Worm (Caenorhabditis elegans) whole organism, mixed stage, embryonic: Measurements from ENCODE around the gene slc-17.4.

Experiments
- ceh-43 ChIP-seq: fragments of 200-800 bp; sonication (Bioruptor generic); optimal IDR thresholded peaks from 2 replicates; lab custom pipeline; 2018; ENCODE audit warnings: mild to moderate bottlenecking, missing genetic modification characterization, moderate library complexity, missing compliant biosample characterization
- elt-3 ChIP-seq: fragments of 150-350 bp; optimal IDR thresholded peaks from 2 replicates; lab custom pipeline; 2014; ENCODE audit warnings: missing biosample characterization, missing genetic modification characterization
- lin-13 ChIP-seq: fragments of 150-350 bp; optimal IDR thresholded peaks from 2 replicates; lab custom pipeline; 2014; ENCODE audit warnings: missing biosample characterization, missing genetic modification characterization
- nhr-12 ChIP-seq: fragments of 150-350 bp; optimal IDR thresholded peaks from 2 replicates; lab custom pipeline; 2014; ENCODE audit warnings: missing biosample characterization, missing genetic modification characterization
- nhr-28 ChIP-seq: fragments of 150-350 bp; optimal IDR thresholded peaks from 2 replicates; lab custom pipeline; 2014; ENCODE audit warnings: missing biosample characterization, missing genetic modification characterization

DNA sequence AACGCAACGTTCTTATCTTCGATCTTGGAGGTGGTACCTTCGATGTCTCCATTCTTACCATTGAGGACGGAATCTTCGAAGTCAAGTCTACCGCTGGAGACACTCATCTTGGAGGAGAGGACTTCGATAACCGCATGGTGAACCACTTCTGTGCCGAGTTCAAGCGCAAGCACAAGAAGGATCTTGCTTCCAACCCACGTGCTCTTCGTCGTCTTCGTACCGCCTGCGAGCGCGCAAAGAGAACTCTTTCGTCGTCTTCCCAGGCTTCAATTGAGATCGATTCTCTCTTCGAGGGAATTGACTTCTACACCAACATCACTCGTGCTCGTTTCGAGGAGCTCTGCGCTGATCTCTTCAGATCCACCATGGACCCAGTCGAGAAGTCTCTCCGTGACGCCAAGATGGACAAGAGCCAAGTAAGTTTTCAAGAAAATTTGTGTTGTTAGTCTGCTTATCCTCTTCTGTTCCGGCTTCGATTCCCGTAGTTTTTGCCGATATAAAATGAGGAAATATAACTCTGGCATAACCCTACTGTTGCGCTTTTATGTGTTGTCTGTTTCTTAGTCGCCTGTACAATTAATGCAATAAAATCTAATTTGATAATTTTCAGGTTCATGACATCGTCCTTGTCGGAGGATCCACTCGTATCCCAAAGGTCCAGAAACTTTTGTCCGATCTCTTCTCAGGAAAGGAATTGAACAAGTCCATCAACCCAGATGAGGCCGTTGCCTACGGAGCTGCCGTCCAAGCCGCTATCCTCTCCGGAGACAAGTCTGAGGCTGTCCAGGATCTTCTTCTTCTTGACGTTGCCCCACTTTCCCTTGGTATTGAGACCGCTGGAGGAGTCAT is 11.7 kb downstream of the slc-17.4 start:
- no peak for TF ChIP-seq nhr-28 (tag; lab: Kevin White, UChicago)
- no peak for TF ChIP-seq ceh-43 (GFP tag; lab: Kevin White, UChicago)
- no peak for TF ChIP-seq elt-3 (tag; lab: Kevin White, UChicago)
- no peak for TF ChIP-seq lin-13 (tag; lab: Kevin White, UChicago)
- no peak for TF ChIP-seq nhr-12 (tag; lab: Kevin White, UChicago)
